Worm (Caenorhabditis elegans) whole organism, L4 larva: ENCODE data around the gene srh-73.
A peak's percentile ranks its signal among the peaks of the same experiment; 100 is the strongest.

ENCODE experiments used
- F10B5.3 ChIP-seq: sonication (generic microtip); optimal IDR thresholded peaks from 2 replicates; lab custom pipeline; 2016; ENCODE audit warnings: mild to moderate bottlenecking, missing genetic modification characterization, missing compliant biosample characterization
- T26A8.4 ChIP-seq: fragments of 200-800 bp; sonication (Bioruptor generic); IDR thresholded peaks from 2 replicates; pipeline ENCODE4 v1.3.6; 2022; ENCODE audit warnings: missing genetic modification characterization, missing compliant biosample characterization
- arid-1 ChIP-seq: fragments of 200-800 bp; sonication (Bioruptor generic); conservative IDR thresholded peaks from 2 replicates; pipeline ENCODE4 v1.3.6; 2022; ENCODE audit warnings: missing genetic modification reagents, missing genetic modification characterization, missing compliant biosample characterization
- ceh-20 ChIP-seq: fragments of 200-800 bp; sonication (Bioruptor generic); IDR thresholded peaks from 2 replicates; pipeline ENCODE4 v1.3.6; 2022; ENCODE audit warnings: missing genetic modification reagents, missing genetic modification characterization, missing compliant biosample characterization
- ceh-44 ChIP-seq: fragments of 200-800 bp; sonication (Bioruptor generic); IDR thresholded peaks from 2 replicates; pipeline ENCODE4 v1.3.6; 2022; ENCODE audit warnings: missing genetic modification reagents, missing genetic modification characterization, missing compliant biosample characterization
- ceh-82 ChIP-seq: sonication (generic microtip); optimal IDR thresholded peaks from 2 replicates; lab custom pipeline; 2017; ENCODE audit warnings: missing biosample characterization, missing genetic modification characterization
- ces-1 ChIP-seq: fragments of 150-350 bp; sonication (generic microtip); optimal IDR thresholded peaks from 4 replicates; lab custom pipeline; 2014; ENCODE audit warnings: missing biosample characterization, missing genetic modification reagents, missing genetic modification characterization
- cey-2 ChIP-seq: sonication (generic microtip); optimal IDR thresholded peaks from 3 replicates; lab custom pipeline; 2017; ENCODE audit warnings: missing genetic modification characterization, mild to moderate bottlenecking, missing compliant biosample characterization, antibody characterized with exemption, borderline replicate concordance; ENCODE audit not compliant: insufficient read depth
- ctbp-1 ChIP-seq: fragments of 200-800 bp; sonication (Bioruptor generic); IDR thresholded peaks from 2 replicates; pipeline ENCODE4 v1.3.6; 2022; ENCODE audit warnings: missing genetic modification reagents, missing genetic modification characterization, missing compliant biosample characterization
- daf-8 ChIP-seq: fragments of 200-800 bp; sonication (Bioruptor generic); IDR thresholded peaks from 2 replicates; pipeline ENCODE4 v1.3.6; 2022; ENCODE audit warnings: missing genetic modification characterization, missing compliant biosample characterization
- dmd-9 ChIP-seq: fragments of 200-800 bp; sonication (Bioruptor generic); IDR thresholded peaks from 2 replicates; pipeline ENCODE4 v1.3.6; 2022; ENCODE audit warnings: missing genetic modification reagents, missing genetic modification characterization, missing compliant biosample characterization
- dve-1 ChIP-seq: sonication (generic microtip); optimal IDR thresholded peaks from 2 replicates; lab custom pipeline; 2017; ENCODE audit warnings: antibody characterized with exemption, mild to moderate bottlenecking, missing genetic modification characterization, missing compliant biosample characterization; ENCODE audit not compliant: insufficient read depth
- fkh-10 ChIP-seq: fragments of 150-350 bp; optimal IDR thresholded peaks from 2 replicates; lab custom pipeline; 2014; ENCODE audit warnings: missing biosample characterization, missing genetic modification reagents, missing genetic modification characterization
- fos-1 ChIP-seq: fragments of 150-350 bp; optimal IDR thresholded peaks from 2 replicates; lab custom pipeline; 2014; ENCODE audit warnings: missing biosample characterization, missing genetic modification characterization
- hif-1 ChIP-seq, 2 experiments: sonication (generic microtip); optimal IDR thresholded peaks; 2 replicates each; lab custom pipeline; 2016 to 2017; ENCODE audit warnings: missing compliant biosample characterization in 2 of 2, missing genetic modification characterization in 2 of 2, missing genetic modification reagents in 2 of 2, missing genotype in 2 of 2, mild to moderate bottlenecking in 1 of 2
- hlh-30 ChIP-seq: sonication (generic microtip); optimal IDR thresholded peaks from 2 replicates; lab custom pipeline; 2017; ENCODE audit warnings: antibody characterized with exemption, mild to moderate bottlenecking, missing genetic modification characterization, missing compliant biosample characterization; ENCODE audit not compliant: insufficient read depth
- hmg-1.1 ChIP-seq: fragments of 200-800 bp; sonication (Bioruptor generic); IDR thresholded peaks from 2 replicates; pipeline ENCODE4 v1.3.6; 2022; ENCODE audit warnings: missing genetic modification reagents, missing genetic modification characterization, missing compliant biosample characterization
- lim-7 ChIP-seq: fragments of 200-800 bp; sonication (Bioruptor generic); IDR thresholded peaks from 2 replicates; pipeline ENCODE4 v1.3.6; 2022; ENCODE audit warnings: missing genetic modification characterization, missing compliant biosample characterization
- lin-13 ChIP-seq: fragments of 150-350 bp; optimal IDR thresholded peaks from 2 replicates; lab custom pipeline; 2014; ENCODE audit warnings: missing biosample characterization, missing genetic modification reagents, missing genetic modification characterization
- lin-29 ChIP-seq: fragments of 200-800 bp; sonication (Bioruptor generic); IDR thresholded peaks from 2 replicates; pipeline ENCODE4 v1.3.6; 2022; ENCODE audit warnings: missing genetic modification reagents, missing genetic modification characterization, missing compliant biosample characterization
- lin-38 ChIP-seq: fragments of 200-800 bp; sonication (Bioruptor generic); IDR thresholded peaks from 2 replicates; pipeline ENCODE4 v1.3.6; 2022; ENCODE audit warnings: missing genetic modification reagents, missing genetic modification characterization, missing compliant biosample characterization
- madf-5 ChIP-seq, 2 experiments: fragments of 200-800 bp; sonication (Bioruptor generic); IDR thresholded peaks; 2 replicates each; pipeline ENCODE4 v1.3.6; 2022; ENCODE audit warnings: missing compliant biosample characterization in 2 of 2, missing genetic modification characterization in 2 of 2
- mdl-1 ChIP-seq, 2 experiments: fragments of 150-350 bp in 1 of 2; sonication (generic microtip) in 1 of 2; optimal IDR thresholded peaks; 2 replicates each; lab custom pipeline; 2014 to 2017; ENCODE audit warnings: missing biosample characterization in 2 of 2, missing genetic modification characterization in 2 of 2
- mdt-29 ChIP-seq: fragments of 200-800 bp; sonication (Bioruptor generic); IDR thresholded peaks from 2 replicates; pipeline ENCODE4 v1.3.6; 2022; ENCODE audit warnings: missing genetic modification reagents, missing genetic modification characterization, missing compliant biosample characterization
- mxl-2 ChIP-seq: fragments of 200-800 bp; sonication (Bioruptor generic); conservative IDR thresholded peaks from 2 replicates; pipeline ENCODE4 v1.3.6; 2022; ENCODE audit warnings: missing genetic modification reagents, missing genetic modification characterization, missing compliant biosample characterization
- mxl-3 ChIP-seq: fragments of 200-800 bp; sonication (Bioruptor generic); optimal IDR thresholded peaks from 2 replicates; lab custom pipeline; 2018; ENCODE audit warnings: mild to moderate bottlenecking, missing genetic modification characterization, missing compliant biosample characterization
- nhr-41 ChIP-seq: fragments of 200-800 bp; sonication (Bioruptor generic); IDR thresholded peaks from 2 replicates; pipeline ENCODE4 v1.3.6; 2022; ENCODE audit warnings: missing genetic modification reagents, missing genetic modification characterization, missing compliant biosample characterization
- nhr-42 ChIP-seq: fragments of 200-800 bp; sonication (Bioruptor generic); IDR thresholded peaks from 2 replicates; pipeline ENCODE4 v1.3.6; 2022; ENCODE audit warnings: missing genetic modification characterization, missing compliant biosample characterization
- nhr-48 ChIP-seq: sonication (generic microtip); optimal IDR thresholded peaks from 2 replicates; lab custom pipeline; 2016; ENCODE audit warnings: mild to moderate bottlenecking, missing genetic modification characterization, missing compliant biosample characterization
- nhr-6 ChIP-seq: fragments of 150-350 bp; optimal IDR thresholded peaks from 2 replicates; lab custom pipeline; 2014; ENCODE audit warnings: missing biosample characterization, missing genetic modification characterization
- pha-4 ChIP-seq, 2 experiments: fragments of 150-350 bp in 1 of 2; fragments of 200-800 bp in 1 of 2; sonication (Bioruptor generic) in 1 of 2; IDR thresholded peaks in 1 of 2; optimal IDR thresholded peaks in 1 of 2; 2 replicates each; pipeline versions ENCODE4 v1.3.6 to Lab custom; 2014 to 2022; ENCODE audit warnings: missing genetic modification characterization in 2 of 2, missing genetic modification reagents in 2 of 2, missing biosample characterization in 1 of 2, missing compliant biosample characterization in 1 of 2
- pqm-1 ChIP-seq: sonication (generic microtip); optimal IDR thresholded peaks from 2 replicates; lab custom pipeline; 2017; ENCODE audit warnings: missing biosample characterization, missing genetic modification characterization
- rbr-2 ChIP-seq: sonication (generic microtip); optimal IDR thresholded peaks from 2 replicates; lab custom pipeline; 2016; ENCODE audit warnings: missing genotype, missing genetic modification characterization, missing compliant biosample characterization
- snpc-4 ChIP-seq: fragments of 150-350 bp; optimal IDR thresholded peaks from 2 replicates; lab custom pipeline; 2014; ENCODE audit warnings: missing biosample characterization, missing genetic modification characterization
- spr-3 ChIP-seq: fragments of 200-800 bp; sonication (Bioruptor generic); optimal IDR thresholded peaks from 2 replicates; lab custom pipeline; 2018; ENCODE audit warnings: mild to moderate bottlenecking, missing genetic modification characterization, missing compliant biosample characterization
- tag-97 ChIP-seq: fragments of 200-800 bp; sonication (Bioruptor generic); IDR thresholded peaks from 2 replicates; pipeline ENCODE4 v1.3.6; 2022; ENCODE audit warnings: missing genetic modification characterization, missing compliant biosample characterization
- vab-7 ChIP-seq: fragments of 200-800 bp; sonication (Bioruptor generic); IDR thresholded peaks from 2 replicates; pipeline ENCODE4 v1.3.6; 2022; ENCODE audit warnings: missing genetic modification reagents, missing genetic modification characterization, missing compliant biosample characterization
- zfp-2 ChIP-seq: sonication (generic microtip); optimal IDR thresholded peaks from 2 replicates; lab custom pipeline; 2016; ENCODE audit warnings: mild to moderate bottlenecking, missing genetic modification characterization, missing compliant biosample characterization

The srh-73 gene

DNA sequence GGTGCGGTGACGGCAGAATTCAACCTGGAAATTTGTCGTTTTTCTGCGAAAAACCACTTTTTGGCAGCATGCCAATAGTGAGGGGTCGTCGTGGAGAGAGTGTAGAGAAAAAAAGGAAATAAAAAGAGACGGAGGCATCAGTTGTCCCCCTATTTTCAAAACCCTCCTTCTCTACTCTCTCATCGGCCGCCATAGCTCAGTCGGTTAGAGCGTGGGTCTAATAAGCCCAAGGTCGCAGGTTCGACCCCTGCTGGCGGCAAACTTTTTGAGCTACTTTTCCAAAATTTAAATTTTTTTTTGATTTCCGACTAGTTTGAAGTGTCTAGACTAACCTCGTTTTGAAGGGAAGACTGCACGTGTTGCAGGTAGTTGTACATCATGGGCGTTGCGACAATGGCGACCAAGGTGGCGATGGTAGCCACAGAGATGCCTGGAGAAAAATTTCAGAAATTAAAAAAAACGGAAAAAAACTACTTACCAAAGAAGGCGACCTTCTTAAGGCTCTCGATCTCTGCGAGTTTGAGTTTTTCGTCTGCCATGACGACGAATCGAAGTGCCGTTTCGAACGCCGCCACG lies 17.3 kb upstream of the srh-73 start, which contains the start of gene col-85 (continued):
- TF ChIP-seq ceh-82 (tag; lab: Kevin White, UChicago) (no peak), cey-2 (tag; lab: Kevin White, UChicago) (no peak), lim-7 (GFP tag; lab: Robert Waterston, UW) (peak; percentile 98), rbr-2 (tag; lab: Kevin White, UChicago) (peak; percentile 87), lin-13 (GFP tag; lab: Kevin White, UChicago) (peak; percentile 74), zfp-2 (tag; lab: Kevin White, UChicago) (peak; percentile 48), nhr-42 (GFP tag; lab: Robert Waterston, UW) (peak; percentile 78; the same call in 1 of the 2 replicates), nhr-48 (tag; lab: Kevin White, UChicago) (peak; percentile 67), vab-7 (peak; percentile 96), lin-38 (peak; percentile 90), madf-5 (GFP tag; IDR thresholded peaks at IDR 0.05; lab: Robert Waterston, UW) (peak; percentile 89 to 90; a peak in 3 of 4 replicates), nhr-41 (GFP tag; lab: Robert Waterston, UW) (peak; percentile 94), hif-1 (tag; optimal IDR thresholded peaks at IDR 0.05; lab: Kevin White, UChicago) (peak; percentile 5 to 68), arid-1 (GFP tag; lab: Robert Waterston, UW) (peak; percentile 91)

DNA sequence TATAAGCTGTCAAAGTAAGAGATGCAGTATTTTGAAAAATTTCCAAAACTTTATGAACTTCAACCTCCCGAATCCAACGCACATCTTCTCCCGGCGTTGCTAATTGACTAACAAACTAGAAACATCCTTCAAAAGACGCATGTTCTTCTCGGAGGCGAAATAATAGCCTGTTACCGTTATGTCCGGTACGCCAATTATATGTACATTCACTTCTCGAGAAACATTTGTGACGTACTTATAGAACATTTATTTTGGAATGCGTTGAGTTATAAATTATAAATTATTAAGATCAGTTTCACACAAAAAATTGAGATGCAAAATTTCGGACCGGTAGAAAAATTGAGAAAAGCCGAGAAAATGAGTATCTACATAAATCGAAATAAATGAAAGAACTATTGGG lies 15.0 kb upstream of the srh-73 start, which contains the start of gene T21B4.3:
Gene T21B4.3 (minus strand): TSS at position 101 of the 400 bp plus-strand sequence.
- TF ChIP-seq mxl-3 (GFP tag; lab: Kevin White, UChicago): no peak

DNA sequence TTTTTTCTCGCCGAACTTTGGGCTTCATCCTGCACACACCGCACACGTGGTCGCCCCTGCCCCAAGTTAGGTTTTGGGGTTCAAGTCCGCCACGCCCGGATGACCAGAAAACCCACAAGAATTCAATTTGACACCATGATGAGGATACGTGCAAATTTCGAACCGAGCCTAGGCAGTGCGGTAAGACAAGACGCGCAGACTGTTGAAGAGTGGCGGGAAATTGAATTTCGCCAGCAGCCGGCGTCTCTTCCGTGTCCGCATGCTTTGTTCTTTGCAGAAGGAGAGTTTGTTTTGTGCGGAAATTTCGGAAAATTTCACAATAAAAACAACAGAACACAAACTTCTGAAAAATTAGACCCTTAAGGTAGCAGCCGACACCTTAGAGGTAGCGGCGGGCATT lies 12.0 kb upstream of the srh-73 start:
- peak in 1 of 2 experiments; percentile 37 for TF ChIP-seq hif-1 (tag; optimal IDR thresholded peaks at IDR 0.05; lab: Kevin White, UChicago)
- peak; percentile 65 for TF ChIP-seq ces-1 (GFP tag; lab: Kevin White, UChicago)
- peak; percentile 29 for TF ChIP-seq fkh-10
- no peak for TF ChIP-seq pqm-1 (tag; lab: Kevin White, UChicago)
- TF ChIP-seq nhr-6 (tag; lab: Kevin White, UChicago): no peak
- TF ChIP-seq ctbp-1 (GFP tag; lab: Robert Waterston, UW): 0 out of 2 replicates have a peak, but pooled peaks have one; percentile 35
- TF ChIP-seq, all 104 proteins: peak for 4

DNA sequence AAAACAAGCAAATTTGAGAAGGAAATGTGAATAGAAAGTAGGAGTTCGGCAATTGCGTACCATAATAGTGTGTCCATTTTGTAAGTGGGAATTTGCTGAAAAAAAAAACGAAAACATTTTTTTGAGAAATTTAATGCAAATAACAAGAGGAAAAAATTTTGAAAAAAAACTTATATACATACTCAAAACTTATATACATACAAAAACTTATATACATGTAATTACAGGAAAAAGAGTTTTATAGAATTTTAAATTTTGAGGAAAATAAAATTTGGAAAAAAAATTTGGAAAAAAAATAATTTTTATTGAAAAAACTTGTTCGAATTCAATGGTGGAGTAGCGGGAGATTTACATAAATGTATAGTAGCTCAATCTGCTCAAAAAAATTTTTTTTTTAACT lies 9.2 kb upstream of the srh-73 start, which contains the start of gene ador-1:
Gene ador-1 (minus strand): TSS at position 101 of the 400 bp plus-strand sequence.
- TF ChIP-seq dve-1 (tag; lab: Kevin White, UChicago) (no peak), ceh-44 (no peak), daf-8 (no peak), mdt-29 (GFP tag; lab: Robert Waterston, UW) (no peak), mdl-1 (tag; optimal IDR thresholded peaks at IDR 0.05; lab: Kevin White, UChicago) (no peak), snpc-4 (no peak), hmg-1.1 (GFP tag; lab: Robert Waterston, UW) (no peak), F10B5.3 (tag; lab: Kevin White, UChicago) (no peak), pha-4 (GFP tag; IDR thresholded peaks at IDR 0.05; lab: Robert Waterston, UW) (no peak), pha-4 (tag; optimal IDR thresholded peaks at IDR 0.05; lab: Kevin White, UChicago) (no peak), hlh-30 (no peak), dmd-9 (GFP tag; lab: Robert Waterston, UW) (no peak), lin-29 (GFP tag; lab: Robert Waterston, UW) (no peak), ceh-20 (GFP tag; lab: Robert Waterston, UW) (no peak), T26A8.4 (GFP tag; lab: Robert Waterston, UW) (no peak), tag-97 (GFP tag; lab: Robert Waterston, UW) (no peak), spr-3 (no peak), ctbp-1 (GFP tag; lab: Robert Waterston, UW) (no peak), fos-1 (no peak), mxl-2 (GFP tag; lab: Robert Waterston, UW) (no peak), lin-13 (GFP tag; lab: Kevin White, UChicago) (no peak)
